In the genomic region with DNA sequence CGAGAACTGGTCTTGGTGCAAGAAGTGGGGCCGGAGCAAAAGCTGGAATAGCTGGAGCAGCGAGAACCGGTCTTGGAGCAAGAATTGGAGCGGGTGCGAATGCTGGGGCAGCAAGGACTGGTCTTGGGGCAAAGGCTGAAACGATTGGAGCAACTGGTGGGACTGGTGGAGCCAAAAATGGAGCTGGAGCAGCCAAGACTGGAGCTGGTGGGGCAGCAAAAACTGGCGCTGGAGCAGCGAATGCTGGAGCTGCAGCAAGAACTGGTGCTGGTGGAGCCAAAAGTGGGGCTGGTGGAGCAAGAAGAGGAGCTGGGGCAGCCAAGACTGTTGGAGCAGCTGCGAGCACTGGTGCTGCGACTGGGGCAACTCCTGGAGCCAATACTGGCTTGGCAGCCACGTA, we compare ENCODE assay signal across 5 worm cellular contexts.
TF ChIP-seq lines count a peak whose summit lies in the region.

No protein-coding gene starts in this region.

TF ChIP-seq in whole organism, L1 larva, 84 proteins besides CTCF, POLR2A, EP300 and RAD21:
- TF ChIP-seq irx-1 (tag; optimal IDR thresholded peaks at IDR 0.05; lab: Kevin White, UChicago) (no peak), ceh-8 (GFP tag; optimal IDR thresholded peaks at IDR 0.05; lab: Kevin White, UChicago) (peak; percentile 15)
TF ChIP-seq in whole organism, L1 larva: peak in this region for 1.

TF ChIP-seq in whole organism, L4 larva, 104 proteins besides CTCF, POLR2A, EP300 and RAD21:
- TF ChIP-seq nhr-11 (tag; optimal IDR thresholded peaks at IDR 0.05; lab: Kevin White, UChicago) (no peak), dmd-6 (GFP tag; IDR thresholded peaks at IDR 0.05; lab: Robert Waterston, UW) (no peak), set-16 (GFP tag; IDR thresholded peaks at IDR 0.05; lab: Robert Waterston, UW) (peak; percentile 95), F26F4.8 (GFP tag; conservative IDR thresholded peaks at IDR 0.05; lab: Robert Waterston, UW) (no peak), jun-1 (tag; optimal IDR thresholded peaks at IDR 0.05; lab: Kevin White, UChicago) (no peak), unc-39 (tag; optimal IDR thresholded peaks at IDR 0.05; lab: Kevin White, UChicago) (no peak), egl-43 (GFP tag; IDR thresholded peaks at IDR 0.05; lab: Robert Waterston, UW) (peak; percentile 57; the same call in 1 of the 2 replicates), saeg-2 (GFP tag; IDR thresholded peaks at IDR 0.05; lab: Robert Waterston, UW) (no peak), spr-3 (GFP tag; optimal IDR thresholded peaks at IDR 0.05; lab: Kevin White, UChicago) (no peak), aha-1 (tag; lab: Kevin White, UChicago) (peak; percentile 72), tra-1 (GFP tag; IDR thresholded peaks at IDR 0.05; lab: Robert Waterston, UW) (0 out of 2 replicates have a peak, but pooled peaks have one; percentile 21), nhr-41 (GFP tag; IDR thresholded peaks at IDR 0.05; lab: Robert Waterston, UW) (no peak), hlh-11 (tag; optimal IDR thresholded peaks at IDR 0.05; lab: Kevin White, UChicago) (no peak), F49E8.2 (tag; optimal IDR thresholded peaks at IDR 0.05; lab: Kevin White, UChicago; ENCODE audit: borderline replicate concordance) (no peak), vab-7 (GFP tag; IDR thresholded peaks at IDR 0.05; lab: Robert Waterston, UW) (no peak)
TF ChIP-seq in whole organism, L4 larva: peak in this region for 4.

TF ChIP-seq in whole organism, early embryonic, 17 proteins besides CTCF, POLR2A, EP300 and RAD21:
- TF ChIP-seq hmg-4 (GFP tag; optimal IDR thresholded peaks at IDR 0.05; lab: Kevin White, UChicago) (peak; percentile 5), sea-1 (GFP tag; conservative IDR thresholded peaks at IDR 0.05; lab: Robert Waterston, UW) (no peak)

TF ChIP-seq in whole organism, late embryonic, 69 proteins besides CTCF, POLR2A, EP300 and RAD21:
- no peak for TF ChIP-seq ref-2 (tag; optimal IDR thresholded peaks at IDR 0.05; lab: Kevin White, UChicago)
- no peak for TF ChIP-seq fkh-10 (GFP tag; optimal IDR thresholded peaks at IDR 0.05; lab: Kevin White, UChicago)
- TF ChIP-seq sox-4 (tag; optimal IDR thresholded peaks at IDR 0.05; lab: Kevin White, UChicago) = no peak
- no peak for TF ChIP-seq ceh-2 (tag; optimal IDR thresholded peaks at IDR 0.05; lab: Kevin White, UChicago)
- TF ChIP-seq hlh-6 (tag; optimal IDR thresholded peaks at IDR 0.05; lab: Kevin White, UChicago) = peak; percentile 46
- no peak for TF ChIP-seq fkh-6 (tag; optimal IDR thresholded peaks at IDR 0.05; lab: Kevin White, UChicago)
- TF ChIP-seq C38D4.7 (GFP tag; optimal IDR thresholded peaks at IDR 0.05; lab: Kevin White, UChicago) = no peak

TF ChIP-seq in whole organism, young adult, 124 proteins besides CTCF, POLR2A, EP300 and RAD21:
- TF ChIP-seq zfh-2 (GFP tag; conservative IDR thresholded peaks at IDR 0.05; lab: Robert Waterston, UW) (peak; percentile 90), chd-7 (tag; optimal IDR thresholded peaks at IDR 0.05; lab: Kevin White, UChicago) (peak; percentile 52), madf-10 (tag; optimal IDR thresholded peaks at IDR 0.05; lab: Kevin White, UChicago) (no peak), ztf-6 (GFP tag; IDR thresholded peaks at IDR 0.05; lab: Robert Waterston, UW) (no peak), dox-1 (GFP tag; IDR thresholded peaks at IDR 0.05; lab: Robert Waterston, UW) (peak; percentile 42; the same call in 1 of the 2 replicates), Y95B8A.8 (GFP tag; IDR thresholded peaks at IDR 0.05; lab: Robert Waterston, UW) (no peak), egrh-3 (GFP tag; IDR thresholded peaks at IDR 0.05; lab: Robert Waterston, UW) (peak; percentile 83)
TF ChIP-seq in whole organism, young adult: peak in this region for 4.
